Fruit fly (Drosophila melanogaster) S2 (cell line): Measurements from ENCODE around the gene APC7.

Source experiments
- CG8478 ChIP-seq: fragments of >200 bp; optimal IDR thresholded peaks from 2 replicates; lab custom pipeline; 2018
- CTCF ChIP-seq, 2 experiments: fragments of >200 bp; optimal IDR thresholded peaks; 2 replicates each; lab custom pipeline; 2018

- no peak for TF ChIP-seq CG8478 (lab: Kevin White, UChicago)
- TF ChIP-seq CTCF (optimal IDR thresholded peaks at IDR 0.05; lab: Kevin White, UChicago): no peak
Measured at dm6 chrX:6646846-6647245, 50.0 kb downstream of the APC7 start.
